Fruit fly (Drosophila melanogaster) whole organism, pupa: ENCODE results near the gene CG8117.
A peak's percentile ranks its signal among the peaks of the same experiment; 100 is the strongest.

Experiments
- CG12605 ChIP-seq: fragments of 200-800 bp; sonication (Bioruptor generic); IDR thresholded peaks from 2 replicates; pipeline ENCODE4 v1.3.6; 2022; ENCODE audit warnings: missing biosample characterization, missing genetic modification characterization
- CG15710 ChIP-seq: fragments of 200-800 bp; sonication (Bioruptor generic); optimal IDR thresholded peaks from 2 replicates; lab custom pipeline; 2018; ENCODE audit warnings: missing biosample characterization, mild to moderate bottlenecking, missing genetic modification characterization, moderate library complexity
- Ets98B ChIP-seq: fragments of 200-800 bp; sonication (Bioruptor generic); IDR thresholded peaks from 2 replicates; pipeline ENCODE4 v1.3.6; 2022; ENCODE audit warnings: missing biosample characterization, missing genetic modification characterization
- Pif1A ChIP-seq: fragments of 200-800 bp; sonication (Bioruptor generic); optimal IDR thresholded peaks from 3 replicates; lab custom pipeline; 2016; ENCODE audit warnings: missing biosample characterization, missing genetic modification characterization

dm6 chrX:15601285-15601684, 42.7 kb upstream of the CG8117 start:
- TF ChIP-seq Ets98B (GFP tag; lab: Robert Waterston, UW): 0 out of 2 replicates have a peak, but pooled peaks have one; percentile 14
- no peak for TF ChIP-seq CG15710 (tag; lab: Kevin White, UChicago)
- TF ChIP-seq CG12605: no peak
- no peak for TF ChIP-seq Pif1A (GFP tag; lab: Kevin White, UChicago)
